Fruit fly (Drosophila melanogaster) whole organism, pupa: ENCODE results near the gene dyl.

Experiments
- CG12605 ChIP-seq: fragments of 200-800 bp; sonication (Bioruptor generic); IDR thresholded peaks from 2 replicates; pipeline ENCODE4 v1.3.6; 2022; ENCODE audit warnings: missing biosample characterization, missing genetic modification characterization
- CG32121 ChIP-seq: fragments of 200-800 bp; sonication (Bioruptor generic); IDR thresholded peaks from 2 replicates; pipeline ENCODE4 v1.3.6; 2022; ENCODE audit warnings: missing biosample characterization, missing genetic modification characterization
- D1 ChIP-seq: fragments of 200-800 bp; sonication (Bioruptor generic); optimal IDR thresholded peaks from 2 replicates; lab custom pipeline; 2018; ENCODE audit warnings: missing biosample characterization, mild to moderate bottlenecking, missing genetic modification characterization, moderate library complexity
- fd96Ca ChIP-seq: fragments of 200-800 bp; sonication (Bioruptor generic); IDR thresholded peaks from 3 replicates; pipeline ENCODE4 v1.3.6; 2022; ENCODE audit warnings: missing biosample characterization, missing genetic modification characterization
- gl ChIP-seq: fragments of 200-800 bp; sonication (Bioruptor generic); optimal IDR thresholded peaks from 2 replicates; lab custom pipeline; 2018; ENCODE audit warnings: missing biosample characterization, mild to moderate bottlenecking, missing genetic modification characterization

- TF ChIP-seq CG12605 (GFP tag; lab: Robert Waterston, UW) (no peak), gl (no peak), CG32121 (GFP tag; lab: Robert Waterston, UW) (no peak), D1 (tag; lab: Kevin White, UChicago) (no peak), fd96Ca (GFP tag; lab: Robert Waterston, UW) (no peak)
Measured at dm6 chr3L:4261177-4261576, 46.3 kb downstream of the dyl start.
